Fruit fly (Drosophila melanogaster) whole organism, embryonic: Measurements from ENCODE around the gene CG1532.
A peak's percentile ranks its signal among the peaks of the same experiment; 100 is the strongest.

Source experiments
- Bteb2 ChIP-seq: fragments of 200-800 bp; sonication (Bioruptor generic); optimal IDR thresholded peaks from 2 replicates; lab custom pipeline; 2016; ENCODE audit warnings: missing biosample characterization, missing genetic modification characterization
- C15 ChIP-seq: fragments of 200-800 bp; sonication (Bioruptor generic); IDR thresholded peaks from 3 replicates; pipeline ENCODE4 v1.3.6; 2022; ENCODE audit warnings: missing biosample characterization, missing genetic modification characterization
- CG10267 ChIP-seq: fragments of 200-800 bp; sonication (Bioruptor generic); optimal IDR thresholded peaks from 2 replicates; lab custom pipeline; 2018; ENCODE audit warnings: missing biosample characterization, mild to moderate bottlenecking, missing genetic modification characterization, moderate library complexity
- CG11504 ChIP-seq: fragments of 200-800 bp; sonication (Bioruptor generic); optimal IDR thresholded peaks from 3 replicates; lab custom pipeline; 2019; ENCODE audit warnings: missing biosample characterization, mild to moderate bottlenecking, missing genetic modification characterization, moderate library complexity
- CG12391 ChIP-seq: fragments of 200-800 bp; sonication (Bioruptor generic); optimal IDR thresholded peaks from 3 replicates; lab custom pipeline; 2018; ENCODE audit warnings: missing biosample characterization, mild to moderate bottlenecking, missing genetic modification characterization, moderate library complexity
- CG12744 ChIP-seq: fragments of 200-800 bp; sonication (Bioruptor generic); optimal IDR thresholded peaks from 2 replicates; lab custom pipeline; 2016; ENCODE audit warnings: missing biosample characterization, missing genetic modification characterization
- CG12942 ChIP-seq: fragments of 200-800 bp; sonication (Bioruptor generic); optimal IDR thresholded peaks from 3 replicates; lab custom pipeline; 2016; ENCODE audit warnings: missing biosample characterization, missing genetic modification characterization
- CG13287 ChIP-seq: fragments of 200-800 bp; sonication (Bioruptor generic); IDR thresholded peaks from 2 replicates; pipeline ENCODE4 v1.3.6; 2022; ENCODE audit warnings: missing biosample characterization, missing genetic modification characterization; ENCODE audit not compliant: partially characterized antibody
- CG14667 ChIP-seq: fragments of 200-800 bp; sonication (Bioruptor generic); IDR thresholded peaks from 2 replicates; pipeline ENCODE4 v1.3.6; 2022; ENCODE audit warnings: missing biosample characterization, missing genetic modification characterization
- CG1529 ChIP-seq: fragments of 200-800 bp; sonication (Bioruptor generic); optimal IDR thresholded peaks from 3 replicates; lab custom pipeline; 2018; ENCODE audit warnings: missing biosample characterization, missing genetic modification characterization
- CG1603 ChIP-seq: fragments of 200-800 bp; sonication (Bioruptor generic); optimal IDR thresholded peaks from 2 replicates; lab custom pipeline; 2019; ENCODE audit warnings: missing biosample characterization, mild to moderate bottlenecking, missing genetic modification characterization, moderate library complexity
- CG17829 ChIP-seq: fragments of 200-800 bp; optimal IDR thresholded peaks from 2 replicates; lab custom pipeline; 2019; ENCODE audit warnings: missing biosample characterization, mild to moderate bottlenecking, missing genetic modification characterization, moderate library complexity
- CG18764 ChIP-seq: fragments of 200-800 bp; sonication (Bioruptor generic); optimal IDR thresholded peaks from 3 replicates; lab custom pipeline; 2016; ENCODE audit warnings: missing biosample characterization, missing genetic modification characterization
- CG2120 ChIP-seq: fragments of 200-800 bp; sonication (Bioruptor generic); optimal IDR thresholded peaks from 3 replicates; lab custom pipeline; 2016; ENCODE audit warnings: missing biosample characterization, missing genetic modification characterization
- CG32532 ChIP-seq: fragments of 200-800 bp; sonication (Bioruptor generic); IDR thresholded peaks from 2 replicates; pipeline ENCODE4 v1.3.6; 2022; ENCODE audit warnings: missing biosample characterization, missing genetic modification characterization
- CG4854 ChIP-seq: fragments of 200-800 bp; sonication (Bioruptor generic); optimal IDR thresholded peaks from 2 replicates; lab custom pipeline; 2016; ENCODE audit warnings: missing biosample characterization, missing genetic modification characterization, inconsistent platforms
- CG6254 ChIP-seq: fragments of 200-800 bp; sonication (Bioruptor generic); optimal IDR thresholded peaks from 3 replicates; lab custom pipeline; 2017; ENCODE audit warnings: mild to moderate bottlenecking, missing biosample characterization, missing genetic modification reagents, missing genetic modification characterization
- CG6813 ChIP-seq: fragments of 200-800 bp; sonication (Bioruptor generic); optimal IDR thresholded peaks from 2 replicates; lab custom pipeline; 2017; ENCODE audit warnings: missing biosample characterization, missing genetic modification characterization, mild to moderate bottlenecking, moderate library complexity, missing genetic modification reagents
- CG7745 ChIP-seq: fragments of 200-800 bp; sonication (Bioruptor generic); optimal IDR thresholded peaks from 2 replicates; lab custom pipeline; 2018; ENCODE audit warnings: missing biosample characterization, mild to moderate bottlenecking, missing genetic modification characterization, moderate library complexity
- CG7839 ChIP-seq: fragments of 200-800 bp; sonication (Bioruptor generic); optimal IDR thresholded peaks from 3 replicates; lab custom pipeline; 2018; ENCODE audit warnings: missing biosample characterization, mild to moderate bottlenecking, missing genetic modification characterization, moderate library complexity
- CG9876 ChIP-seq: fragments of 200-800 bp; sonication (Bioruptor generic); optimal IDR thresholded peaks from 2 replicates; lab custom pipeline; 2016; ENCODE audit warnings: missing biosample characterization, missing genetic modification characterization
- CkIIα-i1 ChIP-seq: fragments of 200-800 bp; sonication (Bioruptor generic); IDR thresholded peaks from 2 replicates; pipeline ENCODE4 v1.3.6; 2022; ENCODE audit warnings: missing biosample characterization, missing genetic modification characterization
- Dll ChIP-seq: fragments of 200-800 bp; sonication (Bioruptor generic); IDR thresholded peaks from 4 replicates; pipeline ENCODE4 v1.3.6; 2022; ENCODE audit warnings: missing biosample characterization, missing genetic modification characterization; ENCODE audit not compliant: partially characterized antibody
- Drgx ChIP-seq: fragments of 200-800 bp; sonication (Bioruptor generic); IDR thresholded peaks from 2 replicates; pipeline ENCODE4 v1.3.6; 2022; ENCODE audit warnings: missing biosample characterization, missing genetic modification characterization
- ERR ChIP-seq: fragments of 200-800 bp; sonication (Bioruptor generic); optimal IDR thresholded peaks from 2 replicates; lab custom pipeline; 2016; ENCODE audit warnings: missing biosample characterization, missing genetic modification characterization
- Ets65A ChIP-seq: fragments of 200-800 bp; sonication (Bioruptor generic); peaks from one replicate; lab custom pipeline; 2016; ENCODE audit warnings: missing biosample characterization, missing genetic modification characterization
- H15 ChIP-seq: fragments of 200-800 bp; sonication (Bioruptor generic); IDR thresholded peaks from 3 replicates; pipeline ENCODE4 v1.3.6; 2022; ENCODE audit warnings: missing biosample characterization, missing genetic modification characterization
- Hand ChIP-seq: fragments of 200-800 bp; sonication (Bioruptor generic); optimal IDR thresholded peaks from 2 replicates; lab custom pipeline; 2017; ENCODE audit warnings: mild to moderate bottlenecking, missing biosample characterization, missing genetic modification reagents, missing genetic modification characterization
- Kr ChIP-seq: fragments of 200-800 bp; sonication (Bioruptor generic); optimal IDR thresholded peaks from 2 replicates; lab custom pipeline; 2017; ENCODE audit warnings: missing biosample characterization, mild to moderate bottlenecking, missing genetic modification characterization
- Mrtf ChIP-seq: fragments of 200-800 bp; sonication (Bioruptor generic); IDR thresholded peaks from 3 replicates; pipeline ENCODE4 v1.3.6; 2022; ENCODE audit warnings: missing biosample characterization, missing genetic modification characterization
- Opbp ChIP-seq: fragments of 200-800 bp; sonication (Bioruptor generic); IDR thresholded peaks from 3 replicates; pipeline ENCODE4 v1.3.6; 2022; ENCODE audit warnings: missing biosample characterization, missing genetic modification characterization; ENCODE audit not compliant: partially characterized antibody
- Sry-β ChIP-seq: fragments of 200-800 bp; sonication (Bioruptor generic); optimal IDR thresholded peaks from 2 replicates; lab custom pipeline; 2018; ENCODE audit warnings: missing biosample characterization, mild to moderate bottlenecking, missing genetic modification characterization, moderate library complexity
- bsh ChIP-seq, 2 experiments: fragments of 200-800 bp; sonication (Bioruptor generic); optimal IDR thresholded peaks; 2 replicates each; lab custom pipeline; 2017 to 2018; ENCODE audit warnings: mild to moderate bottlenecking in 2 of 2, missing biosample characterization in 2 of 2, missing genetic modification characterization in 2 of 2, moderate library complexity in 1 of 2
- danr ChIP-seq: fragments of 200-800 bp; sonication (Bioruptor generic); IDR thresholded peaks from 2 replicates; pipeline ENCODE4 v1.3.6; 2022; ENCODE audit warnings: missing biosample characterization, missing genetic modification characterization
- gem ChIP-seq: fragments of 200-800 bp; sonication (Bioruptor generic); optimal IDR thresholded peaks from 2 replicates; lab custom pipeline; 2019; ENCODE audit warnings: missing biosample characterization, mild to moderate bottlenecking, missing genetic modification characterization, moderate library complexity
- gfzf ChIP-seq: fragments of 200-800 bp; sonication (Bioruptor generic); optimal IDR thresholded peaks from 2 replicates; lab custom pipeline; 2016; ENCODE audit warnings: missing biosample characterization, mild to moderate bottlenecking, missing genetic modification characterization, moderate library complexity
- gsb-n ChIP-seq: fragments of 200-800 bp; sonication (Bioruptor generic); optimal IDR thresholded peaks from 3 replicates; lab custom pipeline; 2018; ENCODE audit warnings: missing biosample characterization, mild to moderate bottlenecking, missing genetic modification characterization
- ken ChIP-seq: fragments of 200-800 bp; sonication (Bioruptor generic); IDR thresholded peaks from 3 replicates; pipeline ENCODE4 v1.3.6; 2022; ENCODE audit warnings: missing biosample characterization, missing genetic modification characterization
- lab ChIP-seq: fragments of 200-800 bp; sonication (Bioruptor generic); optimal IDR thresholded peaks from 3 replicates; lab custom pipeline; 2017; ENCODE audit warnings: missing biosample characterization, missing genetic modification characterization, mild to moderate bottlenecking, moderate library complexity, missing genetic modification reagents
- lilli ChIP-seq: fragments of 200-800 bp; sonication (Bioruptor generic); optimal IDR thresholded peaks from 3 replicates; lab custom pipeline; 2016; ENCODE audit warnings: missing biosample characterization, missing genetic modification characterization
- mam ChIP-seq: fragments of 200-800 bp; sonication (Bioruptor generic); optimal IDR thresholded peaks from 3 replicates; lab custom pipeline; 2016; ENCODE audit warnings: missing biosample characterization, missing genetic modification characterization
- nerfin-1 ChIP-seq: fragments of 200-800 bp; sonication (Bioruptor generic); optimal IDR thresholded peaks from 3 replicates; lab custom pipeline; 2019; ENCODE audit warnings: missing biosample characterization, mild to moderate bottlenecking, missing genetic modification characterization, moderate library complexity
- pita ChIP-seq: fragments of 200-800 bp; sonication (Bioruptor generic); optimal IDR thresholded peaks from 2 replicates; lab custom pipeline; 2017; ENCODE audit warnings: missing biosample characterization, mild to moderate bottlenecking, missing genetic modification characterization
- pros ChIP-seq: fragments of 200-800 bp; sonication (Bioruptor generic); optimal IDR thresholded peaks from 3 replicates; lab custom pipeline; 2019; ENCODE audit warnings: missing biosample characterization, mild to moderate bottlenecking, missing genetic modification characterization, moderate library complexity
- rib ChIP-seq: fragments of 200-800 bp; sonication (Bioruptor generic); IDR thresholded peaks from 2 replicates; pipeline ENCODE4 v1.3.6; 2022; ENCODE audit warnings: missing biosample characterization, missing genetic modification characterization
- row ChIP-seq: fragments of 200-800 bp; sonication (Bioruptor generic); IDR thresholded peaks from 3 replicates; pipeline ENCODE4 v1.3.6; 2022; ENCODE audit warnings: missing biosample characterization, missing genetic modification characterization
- sens ChIP-seq: fragments of 200-800 bp; sonication (Bioruptor generic); peaks from one replicate; lab custom pipeline; 2016; ENCODE audit warnings: missing biosample characterization, missing genetic modification characterization
- sisA ChIP-seq: fragments of 200-800 bp; sonication (Bioruptor generic); IDR thresholded peaks from 2 replicates; pipeline ENCODE4 v1.3.6; 2022; ENCODE audit warnings: missing biosample characterization, missing genetic modification characterization
- sob ChIP-seq: fragments of 200-800 bp; sonication (Bioruptor generic); IDR thresholded peaks from 2 replicates; pipeline ENCODE4 v1.3.6; 2022; ENCODE audit warnings: missing biosample characterization, missing genetic modification characterization
- tio ChIP-seq: fragments of 200-800 bp; sonication (Bioruptor generic); optimal IDR thresholded peaks from 2 replicates; lab custom pipeline; 2017; ENCODE audit warnings: missing biosample characterization, missing genetic modification characterization, inconsistent platforms
- zfh2 ChIP-seq: fragments of 200-800 bp; sonication (Bioruptor generic); optimal IDR thresholded peaks from 2 replicates; lab custom pipeline; 2016; ENCODE audit warnings: missing biosample characterization, missing genetic modification characterization

Gene CG1532

dm6 chrX:21027929-21028575 lies at the start of gene CG1532 (continued):
- TF ChIP-seq gfzf (GFP tag; lab: Kevin White, UChicago) = peak; percentile 65
- no peak for TF ChIP-seq CG18764 (GFP tag; lab: Kevin White, UChicago)
- TF ChIP-seq CG1529 (GFP tag; lab: Kevin White, UChicago) = peak; percentile 40
- TF ChIP-seq CG6254 (GFP tag; lab: Kevin White, UChicago) = no peak
- no peak for TF ChIP-seq CG10267 (tag; lab: Kevin White, UChicago)
- TF ChIP-seq ERR = no peak
- TF ChIP-seq pros (GFP tag; lab: Kevin White, UChicago) = no peak
- no peak for TF ChIP-seq Sry-β (GFP tag; lab: Kevin White, UChicago)
- peak; percentile 73 for TF ChIP-seq CG13287 (GFP tag; lab: Robert Waterston, UW)
- no peak for TF ChIP-seq Kr (GFP tag; lab: Kevin White, UChicago)
- TF ChIP-seq CG17829 (tag; lab: Kevin White, UChicago) = no peak
- no peak for TF ChIP-seq ken (GFP tag; lab: Robert Waterston, UW)
- TF ChIP-seq Hand (GFP tag; lab: Kevin White, UChicago) = no peak
- TF ChIP-seq tio = no peak
- no peak for TF ChIP-seq CG14667 (GFP tag; lab: Robert Waterston, UW)
- no peak for TF ChIP-seq nerfin-1
- TF ChIP-seq CG1603 (tag; lab: Kevin White, UChicago) = no peak
- no peak for TF ChIP-seq CG9876
- TF ChIP-seq Drgx (GFP tag; lab: Robert Waterston, UW) = no peak
- peak; percentile 57; the same call in 2 of the 3 replicates for TF ChIP-seq Opbp (GFP tag; lab: Robert Waterston, UW)
- no peak for TF ChIP-seq CkIIα-i1 (GFP tag; lab: Robert Waterston, UW)
- TF ChIP-seq Dll = peak; percentile 68
- TF ChIP-seq CG12391 (tag; lab: Kevin White, UChicago) = peak; percentile 5
- TF ChIP-seq Bteb2 = no peak
- TF ChIP-seq CG4854 (GFP tag; lab: Kevin White, UChicago) = no peak
- TF ChIP-seq H15 (GFP tag; lab: Robert Waterston, UW) = no peak
- TF ChIP-seq danr (GFP tag; lab: Robert Waterston, UW) = no peak
- TF ChIP-seq Mrtf (GFP tag; lab: Robert Waterston, UW) = no peak
- no peak for TF ChIP-seq gsb-n
- TF ChIP-seq rib (GFP tag; lab: Robert Waterston, UW) = no peak

DNA sequence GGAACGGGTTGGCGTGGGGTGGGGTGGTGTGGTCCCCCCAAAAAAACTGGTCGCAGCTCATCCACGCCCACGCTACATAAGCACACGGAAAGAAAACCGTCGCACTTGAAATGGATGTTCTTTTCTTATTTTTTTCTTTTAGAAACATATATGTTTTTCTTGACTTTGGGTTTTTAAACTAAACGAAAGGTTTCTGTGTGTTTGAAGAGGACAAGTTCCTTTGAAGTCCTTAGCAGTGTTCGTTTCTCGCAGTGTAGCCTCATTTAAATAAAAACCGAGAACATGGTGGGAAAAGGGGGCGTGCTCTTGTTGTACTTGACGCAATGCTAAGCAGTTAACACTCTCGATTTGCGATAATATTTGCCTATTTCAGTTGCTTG lies 46.2 kb upstream of the CG1532 start:
- TF ChIP-seq C15 (GFP tag; lab: Robert Waterston, UW) (no peak), sens (peak; percentile 51), zfh2 (GFP tag; lab: Kevin White, UChicago) (peak; percentile 11), mam (GFP tag; lab: Kevin White, UChicago) (peak; percentile 2), row (GFP tag; lab: Robert Waterston, UW) (peak; percentile 37; the same call in 1 of the 3 replicates), bsh (GFP tag; optimal IDR thresholded peaks at IDR 0.05; lab: Kevin White, UChicago) (peak in 1 of 2 experiments; percentile 13), CG12744 (no peak), lab (peak; percentile 32), CG32532 (GFP tag; lab: Robert Waterston, UW) (0 out of 2 replicates have a peak, but pooled peaks have one; percentile 13), gem (tag; lab: Kevin White, UChicago) (peak; percentile 28), CG2120 (GFP tag; lab: Kevin White, UChicago) (peak; percentile 42), Drgx (GFP tag; lab: Robert Waterston, UW) (peak; percentile 85), sisA (GFP tag; lab: Robert Waterston, UW) (no peak), Ets65A (GFP tag; lab: Kevin White, UChicago) (peak; percentile 90), CG12942 (no peak), lilli (GFP tag; lab: Kevin White, UChicago) (peak; percentile 0), CG6813 (GFP tag; lab: Kevin White, UChicago) (no peak), CG7745 (tag; lab: Kevin White, UChicago) (no peak), sob (GFP tag; lab: Robert Waterston, UW) (0 out of 2 replicates have a peak, but pooled peaks have one; percentile 21), pita (GFP tag; lab: Kevin White, UChicago) (no peak), CG7839 (tag; lab: Kevin White, UChicago) (peak; percentile 27), CG11504 (peak; percentile 18)
